In genomic region chr3L:11384225-11384624, dm6 we compare ENCODE assay signal across 4 fruit fly cellular contexts.
TF ChIP-seq lines count a peak whose summit lies in the region.

No protein-coding gene starts in this region.

- TF ChIP-seq CTCF in whole organism, embryonic (GFP tag; optimal IDR thresholded peaks at IDR 0.05; lab: Kevin White, UChicago), result no peak

TF ChIP-seq in whole organism, embryonic, 481 proteins besides CTCF, POLR2A, EP300 and RAD21 (continues in another document):
- TF ChIP-seq usp (GFP tag; optimal IDR thresholded peaks at IDR 0.05; lab: Kevin White, UChicago) (no peak), Elba2 (GFP tag; optimal IDR thresholded peaks at IDR 0.05; lab: Kevin White, UChicago) (no peak), CG31388 (GFP tag; optimal IDR thresholded peaks at IDR 0.05; lab: Kevin White, UChicago) (no peak), CG7987 (GFP tag; optimal IDR thresholded peaks at IDR 0.05; lab: Kevin White, UChicago) (no peak), sr (GFP tag; IDR thresholded peaks at IDR 0.05; lab: Robert Waterston, UW) (no peak), gro (GFP tag; optimal IDR thresholded peaks at IDR 0.05; lab: Kevin White, UChicago) (no peak), ato (GFP tag; IDR thresholded peaks at IDR 0.05; lab: Robert Waterston, UW; ENCODE audit: partially characterized antibody) (no peak), CG3847 (GFP tag; IDR thresholded peaks at IDR 0.05; lab: Robert Waterston, UW) (0 out of 2 replicates have a peak, but pooled peaks have one; percentile 5), eyg (GFP tag; optimal IDR thresholded peaks at IDR 0.05; lab: Kevin White, UChicago) (no peak), CG6654 (GFP tag; optimal IDR thresholded peaks at IDR 0.05; lab: Kevin White, UChicago) (no peak), CG2116 (GFP tag; optimal IDR thresholded peaks at IDR 0.05; lab: Kevin White, UChicago) (no peak), Fer1 (GFP tag; optimal IDR thresholded peaks at IDR 0.05; lab: Kevin White, UChicago) (peak; percentile 3), CG1529 (GFP tag; optimal IDR thresholded peaks at IDR 0.05; lab: Kevin White, UChicago) (no peak), sd (tag; optimal IDR thresholded peaks at IDR 0.05; lab: Kevin White, UChicago) (peak; percentile 76), bsh (GFP tag; optimal IDR thresholded peaks at IDR 0.05; lab: Kevin White, UChicago) (no peak), CG34224 (GFP tag; IDR thresholded peaks at IDR 0.05; lab: Robert Waterston, UW; ENCODE audit: partially characterized antibody) (no peak), ara (GFP tag; IDR thresholded peaks at IDR 0.05; lab: Robert Waterston, UW) (0 out of 2 replicates have a peak, but pooled peaks have one; percentile 15), bigmax (GFP tag; optimal IDR thresholded peaks at IDR 0.05; lab: Kevin White, UChicago) (no peak), slp2 (GFP tag; optimal IDR thresholded peaks at IDR 0.05; lab: Kevin White, UChicago) (no peak), sim (GFP tag; IDR thresholded peaks at IDR 0.05; lab: Robert Waterston, UW) (no peak), zen2 (GFP tag; IDR thresholded peaks at IDR 0.05; lab: Robert Waterston, UW; ENCODE audit: partially characterized antibody) (no peak), E2f2 (GFP tag; IDR thresholded peaks at IDR 0.05; lab: Robert Waterston, UW) (no peak), lab (GFP tag; optimal IDR thresholded peaks at IDR 0.05; lab: Kevin White, UChicago) (no peak)

TF ChIP-seq in whole organism, prepupa, 60 proteins besides CTCF, POLR2A, EP300 and RAD21:
- TF ChIP-seq Eip75B (GFP tag; optimal IDR thresholded peaks at IDR 0.05; lab: Kevin White, UChicago) (no peak), ss (GFP tag; optimal IDR thresholded peaks at IDR 0.05; lab: Kevin White, UChicago) (peak; percentile 12 to 51), svp (GFP tag; lab: Kevin White, UChicago) (no peak), dsx (GFP tag; optimal IDR thresholded peaks at IDR 0.05; lab: Kevin White, UChicago; ENCODE audit: poor library complexity, severe bottlenecking) (peak; percentile 59), CG6854 (GFP tag; optimal IDR thresholded peaks at IDR 0.05; lab: Kevin White, UChicago) (peak; percentile 26), fkh (GFP tag; optimal IDR thresholded peaks at IDR 0.05; lab: Kevin White, UChicago) (peak; percentile 21), CG9139 (GFP tag; optimal IDR thresholded peaks at IDR 0.05; lab: Kevin White, UChicago) (peak; percentile 10), spab (GFP tag; optimal IDR thresholded peaks at IDR 0.05; lab: Kevin White, UChicago) (no peak), CG31627 (GFP tag; optimal IDR thresholded peaks at IDR 0.05; lab: Kevin White, UChicago) (no peak), fd85E (GFP tag; optimal IDR thresholded peaks at IDR 0.05; lab: Kevin White, UChicago) (no peak), CG11762 (GFP tag; optimal IDR thresholded peaks at IDR 0.05; lab: Kevin White, UChicago; ENCODE audit: insufficient read depth) (no peak), cyc (GFP tag; optimal IDR thresholded peaks at IDR 0.05; lab: Kevin White, UChicago) (no peak)

TF ChIP-seq in whole organism, pupa, 21 proteins besides CTCF, POLR2A, EP300 and RAD21:
- no peak for TF ChIP-seq CG34367 (tag; optimal IDR thresholded peaks at IDR 0.05; lab: Kevin White, UChicago)
- TF ChIP-seq CG4496 (GFP tag; IDR thresholded peaks at IDR 0.05; lab: Robert Waterston, UW), result 0 out of 3 replicates have a peak, but pooled peaks have one; percentile 37
- peak; percentile 7 for TF ChIP-seq CG13204 (GFP tag; optimal IDR thresholded peaks at IDR 0.05; lab: Kevin White, UChicago)
- TF ChIP-seq rn (GFP tag; IDR thresholded peaks at IDR 0.05; lab: Robert Waterston, UW), result no peak
- TF ChIP-seq gl (tag; optimal IDR thresholded peaks at IDR 0.05; lab: Kevin White, UChicago), result no peak
- TF ChIP-seq CG14655 (GFP tag; optimal IDR thresholded peaks at IDR 0.05; lab: Kevin White, UChicago), result no peak
- TF ChIP-seq CG12605 (GFP tag; IDR thresholded peaks at IDR 0.05; lab: Robert Waterston, UW), result no peak
- no peak for TF ChIP-seq CG17806 (tag; optimal IDR thresholded peaks at IDR 0.05; lab: Kevin White, UChicago)
- TF ChIP-seq CG8159 (tag; optimal IDR thresholded peaks at IDR 0.05; lab: Kevin White, UChicago), result no peak
- no peak for TF ChIP-seq CG8301 (tag; optimal IDR thresholded peaks at IDR 0.05; lab: Kevin White, UChicago)
- no peak for TF ChIP-seq Snoo (tag; optimal IDR thresholded peaks at IDR 0.05; lab: Kevin White, UChicago)
- no peak for TF ChIP-seq CG9948 (tag; optimal IDR thresholded peaks at IDR 0.05; lab: Kevin White, UChicago)
- no peak for TF ChIP-seq Pif1A (GFP tag; optimal IDR thresholded peaks at IDR 0.05; lab: Kevin White, UChicago)
- TF ChIP-seq CG10348 (GFP tag; IDR thresholded peaks at IDR 0.05; lab: Robert Waterston, UW), result no peak
- no peak for TF ChIP-seq Ets98B (GFP tag; IDR thresholded peaks at IDR 0.05; lab: Robert Waterston, UW)
- TF ChIP-seq fd96Ca (GFP tag; IDR thresholded peaks at IDR 0.05; lab: Robert Waterston, UW), result no peak
- peak; percentile 73 for TF ChIP-seq EcR (GFP tag; optimal IDR thresholded peaks at IDR 0.05; lab: Kevin White, UChicago)
- TF ChIP-seq CG32121 (GFP tag; IDR thresholded peaks at IDR 0.05; lab: Robert Waterston, UW), result no peak

TF ChIP-seq in whole organism, wandering third instar larva, 38 proteins besides CTCF, POLR2A, EP300 and RAD21:
- peak; percentile 6 for TF ChIP-seq woc (GFP tag; optimal IDR thresholded peaks at IDR 0.05; lab: Kevin White, UChicago)
- TF ChIP-seq Dfd (GFP tag; optimal IDR thresholded peaks at IDR 0.05; lab: Kevin White, UChicago), result no peak
- TF ChIP-seq psq (GFP tag; optimal IDR thresholded peaks at IDR 0.05; lab: Kevin White, UChicago), result peak; percentile 13
- no peak for TF ChIP-seq GATAd (GFP tag; optimal IDR thresholded peaks at IDR 0.05; lab: Kevin White, UChicago)
- peak; percentile 38 for TF ChIP-seq fru (GFP tag; optimal IDR thresholded peaks at IDR 0.05; lab: Kevin White, UChicago)
- no peak for TF ChIP-seq brk (GFP tag; optimal IDR thresholded peaks at IDR 0.05; lab: Kevin White, UChicago)
- TF ChIP-seq br (GFP tag; optimal IDR thresholded peaks at IDR 0.05; lab: Kevin White, UChicago), result no peak
- no peak for TF ChIP-seq Hr78 (GFP tag; optimal IDR thresholded peaks at IDR 0.05; lab: Kevin White, UChicago)
- TF ChIP-seq Abd-B (GFP tag; optimal IDR thresholded peaks at IDR 0.05; lab: Kevin White, UChicago), result no peak
- TF ChIP-seq Vsx2 (GFP tag; optimal IDR thresholded peaks at IDR 0.05; lab: Kevin White, UChicago; ENCODE audit: partially characterized antibody), result no peak
- no peak for TF ChIP-seq dmrt93B (GFP tag; optimal IDR thresholded peaks at IDR 0.05; lab: Kevin White, UChicago)
- no peak for TF ChIP-seq HLH106 (tag; optimal IDR thresholded peaks at IDR 0.05; lab: Kevin White, UChicago)
- no peak for TF ChIP-seq rgr (GFP tag; optimal IDR thresholded peaks at IDR 0.05; lab: Kevin White, UChicago)
- no peak for TF ChIP-seq dl (GFP tag; optimal IDR thresholded peaks at IDR 0.05; lab: Kevin White, UChicago; ENCODE audit: insufficient read depth in 1 of 2, partially characterized antibody in 2 of 2)
- no peak for TF ChIP-seq lola (GFP tag; optimal IDR thresholded peaks at IDR 0.05; lab: Kevin White, UChicago)
- no peak for TF ChIP-seq OdsH (GFP tag; optimal IDR thresholded peaks at IDR 0.05; lab: Kevin White, UChicago)

Comparison
In these comparisons a context has a peak if more than half of its experiments do, and no peak if none do; other contexts are left out.
1. Of the 7 proteins assayed by ChIP-seq in both whole organism, embryonic and whole organism, prepupa: peak only in whole organism, embryonic: Blimp-1; only in whole organism, prepupa: CG6854; in both: none; in neither: 5.